Worm (Caenorhabditis elegans): ENCODE data around the gene abcf-3.

DNA sequence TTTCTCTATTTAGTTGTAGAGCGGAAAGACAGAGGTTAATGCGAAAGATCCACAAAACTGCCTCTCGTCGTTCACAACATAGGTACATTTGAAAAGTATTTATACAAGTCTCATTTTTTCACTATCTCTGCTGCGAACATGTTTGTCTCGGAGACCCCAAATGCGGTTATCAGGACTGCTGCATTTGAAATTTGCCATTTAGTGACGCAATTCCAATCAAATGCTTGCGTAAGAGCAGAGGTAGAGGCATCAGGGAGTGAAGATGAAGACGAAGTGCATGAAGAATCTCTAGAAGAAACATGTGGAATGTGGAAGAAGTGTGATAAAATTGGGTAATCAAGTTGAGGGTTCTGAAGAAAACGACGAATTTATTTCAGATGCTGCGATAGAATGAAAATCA, 39.1 kb upstream of the abcf-3 start:
- TF ChIP-seq zag-1 (tag; optimal IDR thresholded peaks at IDR 0.05) (no peak), sma-9 (GFP tag; optimal IDR thresholded peaks at IDR 0.05) (no peak), sma-9 (tag; optimal IDR thresholded peaks at IDR 0.05) (no peak), ztf-11 (tag; optimal IDR thresholded peaks at IDR 0.05) (no peak), mdl-1 (tag; optimal IDR thresholded peaks at IDR 0.05) (no peak), egl-27 (tag; optimal IDR thresholded peaks at IDR 0.05) (no peak), unc-62 (GFP tag; optimal IDR thresholded peaks at IDR 0.05) (no peak), dmd-4 (tag; optimal IDR thresholded peaks at IDR 0.05) (no peak), ama-1 (optimal IDR thresholded peaks at IDR 0.05) (no peak), nhr-129 (tag; optimal IDR thresholded peaks at IDR 0.05) (peak; percentile 5), skn-1 (tag; optimal IDR thresholded peaks at IDR 0.05) (no peak)

All from whole organism, L2 larva.